Fruit fly (Drosophila melanogaster) whole organism, embryonic: ENCODE data around the gene pros.

Experiments
- CG10959 ChIP-seq: fragments of 200-800 bp; sonication (Bioruptor generic); IDR thresholded peaks from 2 replicates; pipeline ENCODE4 v1.3.6; 2022; ENCODE audit warnings: missing biosample characterization, missing genetic modification characterization
- CG10979 ChIP-seq: fragments of 200-800 bp; sonication (Bioruptor generic); optimal IDR thresholded peaks from 2 replicates; lab custom pipeline; 2018; ENCODE audit warnings: missing biosample characterization, mild to moderate bottlenecking, missing genetic modification characterization, moderate library complexity
- CG11456 ChIP-seq: fragments of 200-800 bp; sonication (Bioruptor generic); IDR thresholded peaks from 3 replicates; pipeline ENCODE4 v1.3.6; 2022; ENCODE audit warnings: missing biosample characterization, missing genetic modification characterization
- CG11695 ChIP-seq: fragments of 200-800 bp; sonication (Bioruptor generic); IDR thresholded peaks from 3 replicates; pipeline ENCODE4 v1.3.6; 2022; ENCODE audit warnings: missing biosample characterization, missing genetic modification characterization
- CG11696 ChIP-seq: fragments of 200-800 bp; sonication (Bioruptor generic); IDR thresholded peaks from 2 replicates; pipeline ENCODE4 v1.3.6; 2022; ENCODE audit warnings: missing biosample characterization, missing genetic modification characterization
- CG12236 ChIP-seq: fragments of 200-800 bp; sonication (Bioruptor generic); optimal IDR thresholded peaks from 2 replicates; lab custom pipeline; 2016; ENCODE audit warnings: missing biosample characterization, missing genetic modification characterization
- CG12744 ChIP-seq: fragments of 200-800 bp; sonication (Bioruptor generic); optimal IDR thresholded peaks from 2 replicates; lab custom pipeline; 2016; ENCODE audit warnings: missing biosample characterization, missing genetic modification characterization
- CG13296 ChIP-seq: fragments of 200-800 bp; sonication (Bioruptor generic); optimal IDR thresholded peaks from 3 replicates; lab custom pipeline; 2018; ENCODE audit warnings: missing biosample characterization, mild to moderate bottlenecking, missing genetic modification characterization
- CG15514 ChIP-seq: fragments of 200-800 bp; sonication (Bioruptor generic); optimal IDR thresholded peaks from 3 replicates; lab custom pipeline; 2017; ENCODE audit warnings: missing biosample characterization, missing genetic modification characterization, mild to moderate bottlenecking, moderate library complexity, missing genetic modification reagents
- CG5953 ChIP-seq: fragments of 200-800 bp; sonication (Bioruptor generic); IDR thresholded peaks from 2 replicates; pipeline ENCODE4 v1.3.6; 2022; ENCODE audit warnings: missing biosample characterization, missing genetic modification characterization
- CG6765 ChIP-seq: fragments of 200-800 bp; sonication (Bioruptor generic); optimal IDR thresholded peaks from 3 replicates; lab custom pipeline; 2017; ENCODE audit warnings: missing biosample characterization, mild to moderate bottlenecking, missing genetic modification characterization
- CG7556 ChIP-seq: fragments of 200-800 bp; sonication (Bioruptor generic); optimal IDR thresholded peaks from 2 replicates; lab custom pipeline; 2017; ENCODE audit warnings: missing biosample characterization, mild to moderate bottlenecking, missing genetic modification characterization
- CG8281 ChIP-seq: fragments of 200-800 bp; sonication (Bioruptor generic); optimal IDR thresholded peaks from 2 replicates; lab custom pipeline; 2018; ENCODE audit warnings: missing biosample characterization, mild to moderate bottlenecking, missing genetic modification characterization, moderate library complexity
- CG8924 ChIP-seq: fragments of 200-800 bp; optimal IDR thresholded peaks from 3 replicates; lab custom pipeline; 2019; ENCODE audit warnings: missing biosample characterization, mild to moderate bottlenecking, missing genetic modification characterization, moderate library complexity
- CG9727 ChIP-seq: fragments of 200-800 bp; sonication (Bioruptor generic); optimal IDR thresholded peaks from 3 replicates; lab custom pipeline; 2017; ENCODE audit warnings: missing biosample characterization, mild to moderate bottlenecking, missing genetic modification characterization
- CTCF ChIP-seq: fragments of 200-800 bp; sonication (Bioruptor generic); optimal IDR thresholded peaks from 2 replicates; lab custom pipeline; 2017; ENCODE audit warnings: missing biosample characterization, mild to moderate bottlenecking, missing genetic modification characterization, moderate library complexity
- D ChIP-seq, 2 experiments: fragments of 200-800 bp in 1 of 2; fragments of >200 bp in 1 of 2; sonication (Bioruptor generic) in 1 of 2; optimal IDR thresholded peaks; 2 replicates in 1 of 2; 3 replicates in 1 of 2; lab custom pipeline; 2017; ENCODE audit warnings: mild to moderate bottlenecking in 1 of 2, missing biosample characterization in 1 of 2, missing genetic modification characterization in 1 of 2, missing genetic modification reagents in 1 of 2
- Deaf1 ChIP-seq: fragments of 200-800 bp; optimal IDR thresholded peaks from 3 replicates; lab custom pipeline; 2019; ENCODE audit warnings: missing biosample characterization, mild to moderate bottlenecking, missing genetic modification characterization, moderate library complexity
- Ets65A ChIP-seq: fragments of 200-800 bp; sonication (Bioruptor generic); peaks from one replicate; lab custom pipeline; 2016; ENCODE audit warnings: missing biosample characterization, missing genetic modification characterization
- Fer2 ChIP-seq: fragments of 200-800 bp; sonication (Bioruptor generic); optimal IDR thresholded peaks from 2 replicates; lab custom pipeline; 2018; ENCODE audit warnings: missing biosample characterization, mild to moderate bottlenecking, missing genetic modification characterization, moderate library complexity
- HmgZ ChIP-seq: fragments of 200-800 bp; sonication (Bioruptor generic); optimal IDR thresholded peaks from 2 replicates; lab custom pipeline; 2018; ENCODE audit warnings: missing biosample characterization, mild to moderate bottlenecking, missing genetic modification characterization
- Jarid2 ChIP-seq: fragments of 200-800 bp; sonication (Bioruptor generic); optimal IDR thresholded peaks from 3 replicates; lab custom pipeline; 2017; ENCODE audit warnings: mild to moderate bottlenecking, missing biosample characterization, missing genetic modification reagents, missing genetic modification characterization
- Tbp ChIP-seq: fragments of >200 bp; optimal IDR thresholded peaks from 2 replicates; lab custom pipeline; 2018; ENCODE audit warnings: missing biosample characterization, missing genetic modification characterization
- Trl ChIP-seq, 3 experiments: fragments of >200 bp in 2 of 3; fragments of 200-800 bp in 1 of 3; sonication (Bioruptor generic) in 1 of 3; optimal IDR thresholded peaks; 2 replicates in 1 of 3; 3 replicates in 2 of 3; lab custom pipeline; 2016 to 2017; ENCODE audit warnings: missing biosample characterization in 1 of 3, missing genetic modification characterization in 1 of 3
- ash1 ChIP-seq: fragments of 200-800 bp; sonication (Bioruptor generic); optimal IDR thresholded peaks from 2 replicates; lab custom pipeline; 2018; ENCODE audit warnings: missing biosample characterization, mild to moderate bottlenecking, missing genetic modification characterization
- cas ChIP-seq: fragments of 200-800 bp; sonication (Bioruptor generic); IDR thresholded peaks from 2 replicates; pipeline ENCODE4 v1.3.6; 2022; ENCODE audit warnings: missing biosample characterization, missing genetic modification characterization
- cg ChIP-seq: fragments of 200-800 bp; sonication (Bioruptor generic); optimal IDR thresholded peaks from 3 replicates; lab custom pipeline; 2019; ENCODE audit warnings: missing biosample characterization, mild to moderate bottlenecking, missing genetic modification characterization, moderate library complexity
- chm ChIP-seq: fragments of 200-800 bp; sonication (Bioruptor generic); IDR thresholded peaks from 2 replicates; pipeline ENCODE4 v1.3.6; 2022; ENCODE audit warnings: missing biosample characterization, missing genetic modification characterization
- dm ChIP-seq: fragments of 200-800 bp; sonication (Bioruptor generic); optimal IDR thresholded peaks from 3 replicates; lab custom pipeline; 2016; ENCODE audit warnings: missing biosample characterization, missing genetic modification characterization
- dmrt99B ChIP-seq: fragments of 200-800 bp; sonication (Bioruptor generic); optimal IDR thresholded peaks from 2 replicates; lab custom pipeline; 2018; ENCODE audit warnings: missing biosample characterization, mild to moderate bottlenecking, missing genetic modification characterization, moderate library complexity
- ewg ChIP-seq: fragments of 200-800 bp; sonication (Bioruptor generic); optimal IDR thresholded peaks from 3 replicates; lab custom pipeline; 2017; ENCODE audit warnings: mild to moderate bottlenecking, missing biosample characterization, missing genetic modification reagents, missing genetic modification characterization
- h ChIP-seq: fragments of >200 bp; optimal IDR thresholded peaks from 2 replicates; lab custom pipeline; 2017
- knrl ChIP-seq: fragments of 200-800 bp; sonication (Bioruptor generic); IDR thresholded peaks from 3 replicates; pipeline ENCODE4 v1.3.6; 2022; ENCODE audit warnings: missing biosample characterization, missing genetic modification characterization; ENCODE audit not compliant: partially characterized antibody
- nmo ChIP-seq: fragments of 200-800 bp; sonication (Bioruptor generic); optimal IDR thresholded peaks from 2 replicates; lab custom pipeline; 2018; ENCODE audit warnings: missing biosample characterization, mild to moderate bottlenecking, missing genetic modification characterization, moderate library complexity
- pho ChIP-seq: fragments of 200-800 bp; sonication (Bioruptor generic); optimal IDR thresholded peaks from 2 replicates; lab custom pipeline; 2016; ENCODE audit warnings: missing biosample characterization, missing genetic modification characterization
- repo ChIP-seq: fragments of 200-800 bp; sonication (Bioruptor generic); optimal IDR thresholded peaks from 2 replicates; lab custom pipeline; 2016; ENCODE audit warnings: missing biosample characterization, missing genetic modification characterization
- stwl ChIP-seq: fragments of 200-800 bp; sonication (Bioruptor generic); optimal IDR thresholded peaks from 3 replicates; lab custom pipeline; 2018; ENCODE audit warnings: missing biosample characterization, mild to moderate bottlenecking, missing genetic modification characterization, moderate library complexity
- wek ChIP-seq: fragments of 200-800 bp; sonication (Bioruptor generic); optimal IDR thresholded peaks from 3 replicates; lab custom pipeline; 2018; ENCODE audit warnings: missing biosample characterization, mild to moderate bottlenecking, missing genetic modification characterization, moderate library complexity

The pros gene

dm6 chr3R:11312292-11312691 is 16.0 kb upstream of the pros start (continued):
- TF ChIP-seq CG9727 = peak; percentile 18
- TF ChIP-seq cg (GFP tag; lab: Kevin White, UChicago) = no peak
- TF ChIP-seq Ets65A (GFP tag; lab: Kevin White, UChicago) = peak; percentile 33
- peak; percentile 75 for TF ChIP-seq ewg (GFP tag; lab: Kevin White, UChicago)
- TF ChIP-seq wek (GFP tag; lab: Kevin White, UChicago) = no peak
- peak; percentile 33 for TF ChIP-seq Deaf1
- peak; percentile 35 for TF ChIP-seq CG15514 (GFP tag; lab: Kevin White, UChicago)
- no peak for TF ChIP-seq CG12236
- TF ChIP-seq Jarid2 = peak; percentile 12
- no peak for TF ChIP-seq Fer2 (tag; lab: Kevin White, UChicago)
- TF ChIP-seq CG5953 = no peak
- peak; percentile 6; the same call in 1 of the 2 replicates for TF ChIP-seq CG10959 (GFP tag; lab: Robert Waterston, UW)
- peak; percentile 91 for TF ChIP-seq CTCF (GFP tag; lab: Kevin White, UChicago)
- peak; percentile 23 to 60 for TF ChIP-seq Trl (optimal IDR thresholded peaks at IDR 0.05; lab: Kevin White, UChicago)
- TF ChIP-seq Trl (GFP tag; optimal IDR thresholded peaks at IDR 0.05; lab: Kevin White, UChicago) = peak; percentile 44
- TF ChIP-seq cas = no peak
- no peak for TF ChIP-seq nmo (GFP tag; lab: Kevin White, UChicago)
- no peak for TF ChIP-seq D (optimal IDR thresholded peaks at IDR 0.05; lab: Kevin White, UChicago)
- TF ChIP-seq D (GFP tag; optimal IDR thresholded peaks at IDR 0.05; lab: Kevin White, UChicago) = peak; percentile 27
- TF ChIP-seq CG11696 (GFP tag; lab: Robert Waterston, UW) = no peak
- no peak for TF ChIP-seq CG10979 (tag; lab: Kevin White, UChicago)
- TF ChIP-seq CG6765 (GFP tag; lab: Kevin White, UChicago) = peak; percentile 40
- peak; percentile 38 for TF ChIP-seq stwl
- peak; percentile 22; the same call in 1 of the 3 replicates for TF ChIP-seq CG11456 (GFP tag; lab: Robert Waterston, UW)
- TF ChIP-seq CG13296 (GFP tag; lab: Kevin White, UChicago) = no peak
- TF ChIP-seq chm (GFP tag; lab: Robert Waterston, UW) = peak; percentile 71
- TF ChIP-seq CG11695 = 0 out of 3 replicates have a peak, but pooled peaks have one; percentile 35
- TF ChIP-seq, all 482 proteins: peak for 71

- TF ChIP-seq dm (GFP tag; lab: Kevin White, UChicago) (no peak), h (lab: Kevin White, UChicago) (no peak), CG8281 (tag; lab: Kevin White, UChicago) (peak; percentile 95), Tbp (GFP tag; lab: Kevin White, UChicago) (no peak), ash1 (no peak), knrl (GFP tag; lab: Robert Waterston, UW) (no peak), dmrt99B (no peak), CG12744 (GFP tag; lab: Kevin White, UChicago) (no peak)
- TF ChIP-seq, all 482 proteins: peak for 1
These were observed 11.6 kb upstream of the pros start for dm6 chr3R:11316667-11317066.

dm6 chr3R:11330713-11331112 is 2.4 kb downstream of the pros start:
- TF ChIP-seq CG8924 (no peak), repo (GFP tag; lab: Kevin White, UChicago) (no peak), HmgZ (no peak), CG7556 (GFP tag; lab: Kevin White, UChicago) (no peak), dmrt99B (no peak), pho (GFP tag; lab: Kevin White, UChicago) (no peak)
